Worm (Caenorhabditis elegans) whole organism, young adult: ENCODE results near the gene cyn-13.

Experiments
- B0019.2 ChIP-seq: fragments of 200-800 bp; sonication (Bioruptor generic); conservative IDR thresholded peaks from 2 replicates; pipeline ENCODE4 v1.3.6; 2022; ENCODE audit warnings: missing genetic modification reagents, missing genetic modification characterization, missing compliant biosample characterization
- C06A6.2 ChIP-seq: fragments of 200-800 bp; sonication (Bioruptor generic); conservative IDR thresholded peaks from 2 replicates; pipeline ENCODE4 v1.3.6; 2022; ENCODE audit warnings: missing genetic modification characterization, missing compliant biosample characterization
- D2030.7 ChIP-seq: fragments of 200-800 bp; sonication (Bioruptor generic); IDR thresholded peaks from 2 replicates; pipeline ENCODE4 v1.3.6; 2022; ENCODE audit warnings: missing genetic modification reagents, missing genetic modification characterization, missing compliant biosample characterization
- F37B4.10 ChIP-seq: fragments of 200-800 bp; sonication (Bioruptor generic); IDR thresholded peaks from 2 replicates; pipeline ENCODE4 v1.3.6; 2022; ENCODE audit warnings: missing genetic modification characterization, missing compliant biosample characterization
- F49E8.2 ChIP-seq: sonication (generic microtip); optimal IDR thresholded peaks from 3 replicates; lab custom pipeline; 2017; ENCODE audit warnings: missing genetic modification characterization, mild to moderate bottlenecking, missing compliant biosample characterization, antibody characterized with exemption, moderate library complexity; ENCODE audit not compliant: insufficient read depth
- F57A8.1 ChIP-seq: fragments of 200-800 bp; sonication (Bioruptor generic); optimal IDR thresholded peaks from 2 replicates; lab custom pipeline; 2018; ENCODE audit warnings: mild to moderate bottlenecking, missing genetic modification characterization, moderate library complexity, missing compliant biosample characterization
- F57C9.4 ChIP-seq: sonication (generic microtip); optimal IDR thresholded peaks from 2 replicates; lab custom pipeline; 2017; ENCODE audit warnings: mild to moderate bottlenecking, missing genetic modification characterization, missing compliant biosample characterization
- T26A5.8 ChIP-seq: sonication (generic microtip); optimal IDR thresholded peaks from 2 replicates; lab custom pipeline; 2016; ENCODE audit warnings: missing genetic modification characterization, missing compliant biosample characterization
- Y95B8A.8 ChIP-seq: fragments of 200-800 bp; sonication (Bioruptor generic); IDR thresholded peaks from 2 replicates; pipeline ENCODE4 v1.3.6; 2022; ENCODE audit warnings: missing genetic modification reagents, missing genetic modification characterization, missing compliant biosample characterization
- aptf-2 ChIP-seq: fragments of 200-800 bp; sonication (Bioruptor generic); conservative IDR thresholded peaks from 2 replicates; pipeline ENCODE4 v1.3.6; 2022; ENCODE audit warnings: missing genetic modification reagents, missing genetic modification characterization, missing compliant biosample characterization
- athp-1 ChIP-seq: sonication (generic microtip); optimal IDR thresholded peaks from 2 replicates; lab custom pipeline; 2017; ENCODE audit warnings: mild to moderate bottlenecking, missing genetic modification characterization, missing compliant biosample characterization
- attf-5 ChIP-seq: fragments of 200-800 bp; sonication (Bioruptor generic); optimal IDR thresholded peaks from 2 replicates; lab custom pipeline; 2018; ENCODE audit warnings: mild to moderate bottlenecking, missing genetic modification characterization, missing compliant biosample characterization
- attf-6 ChIP-seq: fragments of 200-800 bp; sonication (Bioruptor generic); IDR thresholded peaks from 2 replicates; pipeline ENCODE4 v1.3.6; 2022; ENCODE audit warnings: missing genetic modification reagents, missing genetic modification characterization, missing compliant biosample characterization
- cebp-1 ChIP-seq, 2 experiments: fragments of 200-800 bp in 1 of 2; sonication (Bioruptor generic) in 1 of 2; sonication (generic microtip) in 1 of 2; IDR thresholded peaks in 1 of 2; optimal IDR thresholded peaks in 1 of 2; 2 replicates each; pipeline versions ENCODE4 v1.3.6 to Lab custom; 2017 to 2022; ENCODE audit warnings: missing compliant biosample characterization in 2 of 2, missing genetic modification characterization in 2 of 2, mild to moderate bottlenecking in 1 of 2, missing genetic modification reagents in 1 of 2, moderate library complexity in 1 of 2
- ceh-100 ChIP-seq: fragments of 200-800 bp; sonication (Bioruptor generic); IDR thresholded peaks from 2 replicates; pipeline ENCODE4 v1.3.6; 2022; ENCODE audit warnings: missing genetic modification reagents, missing genetic modification characterization, missing compliant biosample characterization
- efl-1 ChIP-seq: fragments of 150-350 bp; optimal IDR thresholded peaks from 2 replicates; lab custom pipeline; 2014; ENCODE audit warnings: missing biosample characterization, missing genetic modification reagents, missing genetic modification characterization
- lin-54 ChIP-seq: fragments of 200-800 bp; sonication (Bioruptor generic); optimal IDR thresholded peaks from 2 replicates; lab custom pipeline; 2018; ENCODE audit warnings: mild to moderate bottlenecking, missing genetic modification characterization, missing compliant biosample characterization
- madf-3 ChIP-seq: fragments of 200-800 bp; sonication (Bioruptor generic); IDR thresholded peaks from 2 replicates; pipeline ENCODE4 v1.3.6; 2022; ENCODE audit warnings: missing genetic modification reagents, missing genetic modification characterization, missing compliant biosample characterization
- mcd-1 ChIP-seq: fragments of 200-800 bp; sonication (Bioruptor generic); IDR thresholded peaks from 2 replicates; pipeline ENCODE4 v1.3.6; 2022; ENCODE audit warnings: missing genetic modification reagents, missing genetic modification characterization, missing compliant biosample characterization
- mxl-1 ChIP-seq: sonication (generic microtip); optimal IDR thresholded peaks from 2 replicates; lab custom pipeline; 2016; ENCODE audit warnings: missing genetic modification characterization, missing compliant biosample characterization
- nfyb-1 ChIP-seq: fragments of 200-800 bp; sonication (Bioruptor generic); IDR thresholded peaks from 2 replicates; pipeline ENCODE4 v1.3.6; 2022; ENCODE audit warnings: missing genetic modification reagents, missing genetic modification characterization, missing compliant biosample characterization
- nhr-27 ChIP-seq: fragments of 200-800 bp; sonication (Bioruptor generic); optimal IDR thresholded peaks from 2 replicates; lab custom pipeline; 2018; ENCODE audit warnings: mild to moderate bottlenecking, missing genetic modification characterization, moderate library complexity, missing compliant biosample characterization
- nhr-90 ChIP-seq: sonication (generic microtip); optimal IDR thresholded peaks from 2 replicates; lab custom pipeline; 2016; ENCODE audit warnings: missing genotype, mild to moderate bottlenecking, missing genetic modification characterization, missing compliant biosample characterization
- rec-8 ChIP-seq, 2 experiments: sonication (generic microtip); optimal IDR thresholded peaks; 2 replicates each; lab custom pipeline; 2016; ENCODE audit warnings: mild to moderate bottlenecking in 2 of 2, missing genetic modification characterization in 2 of 2, missing genetic modification reagents in 2 of 2, missing genotype in 2 of 2, missing biosample characterization in 1 of 2, missing compliant biosample characterization in 1 of 2, moderate library complexity in 1 of 2
- rpc-1 ChIP-seq, 2 experiments: fragments of 150-350 bp in 1 of 2; sonication (generic microtip) in 1 of 2; optimal IDR thresholded peaks; 2 replicates each; lab custom pipeline; 2014 to 2018; ENCODE audit warnings: missing biosample characterization in 1 of 2, missing genetic modification characterization in 1 of 2, missing genetic modification reagents in 1 of 2, missing genotype in 1 of 2
- snpc-3.4 ChIP-seq: sonication (generic microtip); optimal IDR thresholded peaks from 2 replicates; lab custom pipeline; 2017; ENCODE audit warnings: missing genetic modification characterization, mild to moderate bottlenecking, missing compliant biosample characterization, antibody characterized with exemption, moderate library complexity, missing genotype, missing genetic modification reagents
- snpc-4 ChIP-seq, 5 experiments: fragments of 150-350 bp in 1 of 5; sonication (generic microtip) in 4 of 5; optimal IDR thresholded peaks; 2 replicates each; lab custom pipeline; 2014 to 2018; ENCODE audit warnings: missing genetic modification characterization in 5 of 5, missing biosample characterization in 3 of 5, antibody characterized with exemption in 2 of 5, mild to moderate bottlenecking in 2 of 5, missing compliant biosample characterization in 2 of 5, missing genotype in 2 of 5, moderate library complexity in 2 of 5, missing genetic modification reagents in 1 of 5
- tbp1 ChIP-seq: fragments of 200-800 bp; sonication (Bioruptor generic); optimal IDR thresholded peaks from 2 replicates; lab custom pipeline; 2018; ENCODE audit warnings: mild to moderate bottlenecking, missing genetic modification characterization, missing compliant biosample characterization
- unc-62 ChIP-seq: fragments of 150-350 bp; optimal IDR thresholded peaks from 2 replicates; lab custom pipeline; 2014; ENCODE audit warnings: missing biosample characterization, missing genetic modification reagents, missing genetic modification characterization
- ztf-18 ChIP-seq: sonication (generic microtip); optimal IDR thresholded peaks from 2 replicates; lab custom pipeline; 2016; ENCODE audit warnings: missing genotype, mild to moderate bottlenecking, missing genetic modification characterization, missing compliant biosample characterization
- ztf-22 ChIP-seq: fragments of 200-800 bp; sonication (Bioruptor generic); optimal IDR thresholded peaks from 2 replicates; lab custom pipeline; 2018; ENCODE audit warnings: mild to moderate bottlenecking, missing genetic modification characterization, moderate library complexity, missing compliant biosample characterization
- ztf-28 ChIP-seq: fragments of 200-800 bp; sonication (Bioruptor generic); IDR thresholded peaks from 2 replicates; pipeline ENCODE4 v1.3.6; 2022; ENCODE audit warnings: missing genetic modification reagents, missing genetic modification characterization, missing compliant biosample characterization

Gene cyn-13

ce11 chrIV:17087384-17088099 is 28.9 kb downstream of the cyn-13 start, which contains the start of the genes snx-13 and snr-1 (continued):
- TF ChIP-seq ztf-18 (tag; lab: Kevin White, UChicago) (peak; percentile 70), tbp1 (GFP tag; lab: Kevin White, UChicago) (peak; percentile 71), cebp-1 (GFP tag; IDR thresholded peaks at IDR 0.05; lab: Robert Waterston, UW) (peak; percentile 43; the same call in 1 of the 2 replicates), cebp-1 (tag; optimal IDR thresholded peaks at IDR 0.05; lab: Kevin White, UChicago) (peak; percentile 67), nfyb-1 (peak; percentile 57; the same call in 1 of the 2 replicates), B0019.2 (GFP tag; lab: Robert Waterston, UW) (0 out of 2 replicates have a peak, but pooled peaks have one; percentile 12), attf-5 (GFP tag; lab: Kevin White, UChicago) (peak; percentile 96), lin-54 (peak; percentile 83), unc-62 (GFP tag; lab: Kevin White, UChicago) (no peak), rec-8 (tag; optimal IDR thresholded peaks at IDR 0.05; lab: Kevin White, UChicago) (peak; percentile 33 to 37), C06A6.2 (GFP tag; lab: Robert Waterston, UW) (no peak), aptf-2 (GFP tag; lab: Robert Waterston, UW) (peak; percentile 80), athp-1 (tag; lab: Kevin White, UChicago) (peak; percentile 82), F49E8.2 (peak; percentile 64), Y95B8A.8 (peak; percentile 63; the same call in 1 of the 2 replicates), ztf-28 (GFP tag; lab: Robert Waterston, UW) (peak; percentile 91; the same call in 1 of the 2 replicates), efl-1 (peak; percentile 16)

- TF ChIP-seq T26A5.8 (tag; lab: Kevin White, UChicago) (no peak), lin-54 (peak; percentile 9), F49E8.2 (peak; percentile 19), ztf-22 (no peak), F37B4.10 (GFP tag; lab: Robert Waterston, UW) (no peak), mcd-1 (GFP tag; lab: Robert Waterston, UW) (peak; percentile 34; the same call in 1 of the 2 replicates), ceh-100 (GFP tag; lab: Robert Waterston, UW) (peak; percentile 84), attf-6 (peak; percentile 86), nhr-27 (tag; lab: Kevin White, UChicago) (no peak), madf-3 (GFP tag; lab: Robert Waterston, UW) (peak; percentile 53; the same call in 1 of the 2 replicates), D2030.7 (GFP tag; lab: Robert Waterston, UW) (peak; percentile 43; the same call in 1 of the 2 replicates), snpc-4 (GFP tag; optimal IDR thresholded peaks at IDR 0.05; lab: Kevin White, UChicago) (no peak), snpc-4 (tag; optimal IDR thresholded peaks at IDR 0.05; lab: Kevin White, UChicago) (peak in 2 of 4 experiments; percentile 28 to 76), F57C9.4 (no peak), snpc-3.4 (tag; lab: Kevin White, UChicago) (peak; percentile 15), nhr-90 (tag; lab: Kevin White, UChicago) (no peak)
- TF ChIP-seq, all 124 proteins: peak for 9
Measured at ce11 chrIV:17084839-17085238, 31.6 kb downstream of the cyn-13 start.

ce11 chrIV:17084317-17084716 is 32.1 kb downstream of the cyn-13 start:
- TF ChIP-seq F57A8.1 (GFP tag; lab: Kevin White, UChicago) (no peak), mxl-1 (no peak), mcd-1 (GFP tag; lab: Robert Waterston, UW) (peak; percentile 47; the same call in 1 of the 2 replicates), ceh-100 (GFP tag; lab: Robert Waterston, UW) (peak; percentile 69; the same call in 1 of the 2 replicates), rpc-1 (optimal IDR thresholded peaks at IDR 0.05; lab: Kevin White, UChicago) (no peak), rpc-1 (tag; optimal IDR thresholded peaks at IDR 0.05; lab: Kevin White, UChicago) (no peak), attf-6 (peak; percentile 40; the same call in 1 of the 2 replicates), snpc-4 (GFP tag; optimal IDR thresholded peaks at IDR 0.05; lab: Kevin White, UChicago) (no peak), snpc-4 (tag; optimal IDR thresholded peaks at IDR 0.05; lab: Kevin White, UChicago) (peak in 3 of 4 experiments; percentile 22 to 74 (median 30))
